Fruit fly (Drosophila melanogaster) whole organism, embryonic: ENCODE measurements around the gene mld.

ENCODE experiments used
- Ada2b ChIP-seq: fragments of 200-800 bp; sonication (Bioruptor generic); IDR thresholded peaks from 2 replicates; pipeline ENCODE4 v1.3.6; 2022; ENCODE audit warnings: missing biosample characterization, missing genetic modification characterization
- Atf-2 ChIP-seq: fragments of 200-800 bp; sonication (Bioruptor generic); optimal IDR thresholded peaks from 2 replicates; lab custom pipeline; 2016; ENCODE audit warnings: missing biosample characterization, missing genetic modification characterization
- Blimp-1 ChIP-seq: fragments of 200-800 bp; sonication (Bioruptor generic); optimal IDR thresholded peaks from 3 replicates; lab custom pipeline; 2018; ENCODE audit warnings: missing biosample characterization, missing genetic modification characterization, mild to moderate bottlenecking, moderate library complexity, missing genetic modification reagents
- CG10209 ChIP-seq: fragments of 200-800 bp; sonication (Bioruptor generic); optimal IDR thresholded peaks from 3 replicates; lab custom pipeline; 2017; ENCODE audit warnings: missing biosample characterization, mild to moderate bottlenecking, missing genetic modification characterization, missing genetic modification reagents
- CG10979 ChIP-seq: fragments of 200-800 bp; sonication (Bioruptor generic); optimal IDR thresholded peaks from 2 replicates; lab custom pipeline; 2018; ENCODE audit warnings: missing biosample characterization, mild to moderate bottlenecking, missing genetic modification characterization, moderate library complexity
- CG12155 ChIP-seq: fragments of 200-800 bp; sonication (Bioruptor generic); optimal IDR thresholded peaks from 3 replicates; lab custom pipeline; 2016; ENCODE audit warnings: missing biosample characterization, missing genetic modification characterization
- CG13123 ChIP-seq: fragments of 200-800 bp; sonication (Bioruptor generic); optimal IDR thresholded peaks from 2 replicates; lab custom pipeline; 2016; ENCODE audit warnings: missing biosample characterization, missing genetic modification characterization
- CG17186 ChIP-seq: fragments of 200-800 bp; sonication (Bioruptor generic); optimal IDR thresholded peaks from 3 replicates; lab custom pipeline; 2017; ENCODE audit warnings: missing biosample characterization, missing genetic modification reagents, missing genetic modification characterization
- CG17385 ChIP-seq: fragments of 200-800 bp; sonication (Bioruptor generic); optimal IDR thresholded peaks from 3 replicates; lab custom pipeline; 2018; ENCODE audit warnings: missing biosample characterization, mild to moderate bottlenecking, missing genetic modification characterization
- CG4328 ChIP-seq: fragments of 200-800 bp; sonication (Bioruptor generic); optimal IDR thresholded peaks from 3 replicates; lab custom pipeline; 2017; ENCODE audit warnings: missing biosample characterization, missing genetic modification reagents, missing genetic modification characterization
- CG5245 ChIP-seq: fragments of 200-800 bp; sonication (Bioruptor generic); optimal IDR thresholded peaks from 3 replicates; lab custom pipeline; 2016; ENCODE audit warnings: missing biosample characterization, missing genetic modification characterization
- CG7357 ChIP-seq: fragments of 200-800 bp; sonication (Bioruptor generic); IDR thresholded peaks from 3 replicates; pipeline ENCODE4 v1.3.6; 2022; ENCODE audit warnings: missing biosample characterization, missing genetic modification characterization
- CG7928 ChIP-seq: fragments of 200-800 bp; sonication (Bioruptor generic); optimal IDR thresholded peaks from 2 replicates; lab custom pipeline; 2017; ENCODE audit warnings: missing biosample characterization, mild to moderate bottlenecking, missing genetic modification characterization
- CG8924 ChIP-seq: fragments of 200-800 bp; optimal IDR thresholded peaks from 3 replicates; lab custom pipeline; 2019; ENCODE audit warnings: missing biosample characterization, mild to moderate bottlenecking, missing genetic modification characterization, moderate library complexity
- CG9876 ChIP-seq: fragments of 200-800 bp; sonication (Bioruptor generic); optimal IDR thresholded peaks from 2 replicates; lab custom pipeline; 2016; ENCODE audit warnings: missing biosample characterization, missing genetic modification characterization
- CoRest ChIP-seq: fragments of 200-800 bp; sonication (Bioruptor generic); optimal IDR thresholded peaks from 3 replicates; lab custom pipeline; 2018; ENCODE audit warnings: missing biosample characterization, mild to moderate bottlenecking, missing genetic modification characterization, moderate library complexity
- Drgx ChIP-seq: fragments of 200-800 bp; sonication (Bioruptor generic); IDR thresholded peaks from 2 replicates; pipeline ENCODE4 v1.3.6; 2022; ENCODE audit warnings: missing biosample characterization, missing genetic modification characterization
- E2f2 ChIP-seq: fragments of 200-800 bp; sonication (Bioruptor generic); IDR thresholded peaks from 2 replicates; pipeline ENCODE4 v1.3.6; 2022; ENCODE audit warnings: missing biosample characterization, missing genetic modification characterization
- HmgZ ChIP-seq: fragments of 200-800 bp; sonication (Bioruptor generic); optimal IDR thresholded peaks from 2 replicates; lab custom pipeline; 2018; ENCODE audit warnings: missing biosample characterization, mild to moderate bottlenecking, missing genetic modification characterization
- Hmx ChIP-seq: fragments of 200-800 bp; sonication (Bioruptor generic); optimal IDR thresholded peaks from 2 replicates; lab custom pipeline; 2016; ENCODE audit warnings: missing biosample characterization, missing genetic modification characterization
- Hr3 ChIP-seq: fragments of 200-800 bp; sonication (Bioruptor generic); optimal IDR thresholded peaks from 3 replicates; lab custom pipeline; 2016; ENCODE audit warnings: missing biosample characterization, missing genetic modification characterization
- NC2β ChIP-seq: fragments of 200-800 bp; sonication (Bioruptor generic); optimal IDR thresholded peaks from 2 replicates; lab custom pipeline; 2016; ENCODE audit warnings: missing biosample characterization, missing genetic modification characterization
- Opbp ChIP-seq: fragments of 200-800 bp; sonication (Bioruptor generic); IDR thresholded peaks from 3 replicates; pipeline ENCODE4 v1.3.6; 2022; ENCODE audit warnings: missing biosample characterization, missing genetic modification characterization; ENCODE audit not compliant: partially characterized antibody
- Ravus ChIP-seq: fragments of 200-800 bp; sonication (Bioruptor generic); IDR thresholded peaks from 2 replicates; pipeline ENCODE4 v1.3.6; 2022; ENCODE audit warnings: missing biosample characterization, missing genetic modification characterization
- Sry-β ChIP-seq: fragments of 200-800 bp; sonication (Bioruptor generic); optimal IDR thresholded peaks from 2 replicates; lab custom pipeline; 2018; ENCODE audit warnings: missing biosample characterization, mild to moderate bottlenecking, missing genetic modification characterization, moderate library complexity
- Xrp1 ChIP-seq: fragments of 200-800 bp; sonication (Bioruptor generic); IDR thresholded peaks from 2 replicates; pipeline ENCODE4 v1.3.6; 2022; ENCODE audit warnings: missing biosample characterization, missing genetic modification characterization
- az2 ChIP-seq: fragments of 200-800 bp; sonication (Bioruptor generic); optimal IDR thresholded peaks from 3 replicates; lab custom pipeline; 2016; ENCODE audit warnings: missing biosample characterization, missing genetic modification characterization
- bowl ChIP-seq: fragments of 200-800 bp; sonication (Bioruptor generic); IDR thresholded peaks from 2 replicates; pipeline ENCODE4 v1.3.6; 2022; ENCODE audit warnings: missing biosample characterization, missing genetic modification characterization
- chif ChIP-seq, 2 experiments: fragments of 200-800 bp; sonication (Bioruptor generic); optimal IDR thresholded peaks; 3 replicates each; lab custom pipeline; 2016; ENCODE audit warnings: missing biosample characterization in 2 of 2, missing genetic modification characterization in 2 of 2
- crol ChIP-seq: fragments of 200-800 bp; sonication (Bioruptor generic); IDR thresholded peaks from 2 replicates; pipeline ENCODE4 v1.3.6; 2022; ENCODE audit warnings: missing biosample characterization, missing genetic modification characterization
- cwo ChIP-seq: fragments of 200-800 bp; sonication (Bioruptor generic); optimal IDR thresholded peaks from 3 replicates; lab custom pipeline; 2017; ENCODE audit warnings: missing biosample characterization, missing genetic modification characterization, mild to moderate bottlenecking, moderate library complexity, missing genetic modification reagents
- dpn ChIP-seq, 2 experiments: fragments of 200-800 bp; sonication (Bioruptor generic); optimal IDR thresholded peaks; 3 replicates each; lab custom pipeline; 2016; ENCODE audit warnings: missing biosample characterization in 2 of 2, missing genetic modification characterization in 2 of 2
- en ChIP-seq: fragments of 200-800 bp; sonication (Bioruptor generic); optimal IDR thresholded peaks from 2 replicates; lab custom pipeline; 2016; ENCODE audit warnings: missing biosample characterization, missing genetic modification characterization
- gro ChIP-seq: fragments of 200-800 bp; sonication (Bioruptor generic); optimal IDR thresholded peaks from 2 replicates; lab custom pipeline; 2016; ENCODE audit warnings: missing biosample characterization, missing genetic modification characterization
- hbn ChIP-seq: fragments of 200-800 bp; sonication (Bioruptor generic); IDR thresholded peaks from 2 replicates; pipeline ENCODE4 v1.3.6; 2022; ENCODE audit warnings: missing biosample characterization, missing genetic modification characterization; ENCODE audit not compliant: partially characterized antibody
- her ChIP-seq: fragments of 200-800 bp; sonication (Bioruptor generic); optimal IDR thresholded peaks from 2 replicates; lab custom pipeline; 2016; ENCODE audit warnings: missing biosample characterization, missing genetic modification characterization
- ind ChIP-seq: fragments of 200-800 bp; sonication (Bioruptor generic); optimal IDR thresholded peaks from 3 replicates; lab custom pipeline; 2016; ENCODE audit warnings: missing biosample characterization, missing genetic modification characterization
- mld ChIP-seq: fragments of 200-800 bp; sonication (Bioruptor generic); IDR thresholded peaks from 3 replicates; pipeline ENCODE4 v1.3.6; 2022; ENCODE audit warnings: missing biosample characterization, missing genetic modification characterization; ENCODE audit not compliant: partially characterized antibody
- pfk ChIP-seq: fragments of 200-800 bp; sonication (Bioruptor generic); optimal IDR thresholded peaks from 2 replicates; lab custom pipeline; 2018; ENCODE audit warnings: missing biosample characterization, mild to moderate bottlenecking, missing genetic modification characterization, moderate library complexity
- pum ChIP-seq: fragments of 200-800 bp; sonication (Bioruptor generic); optimal IDR thresholded peaks from 2 replicates; lab custom pipeline; 2016; ENCODE audit warnings: missing biosample characterization, missing genetic modification characterization
- row ChIP-seq: fragments of 200-800 bp; sonication (Bioruptor generic); IDR thresholded peaks from 3 replicates; pipeline ENCODE4 v1.3.6; 2022; ENCODE audit warnings: missing biosample characterization, missing genetic modification characterization
- sd ChIP-seq: fragments of 200-800 bp; sonication (Bioruptor generic); optimal IDR thresholded peaks from 3 replicates; lab custom pipeline; 2018; ENCODE audit warnings: missing biosample characterization, mild to moderate bottlenecking, missing genetic modification characterization, moderate library complexity
- seq ChIP-seq: fragments of 200-800 bp; sonication (Bioruptor generic); IDR thresholded peaks from 2 replicates; pipeline ENCODE4 v1.3.6; 2022; ENCODE audit warnings: missing biosample characterization, missing genetic modification characterization
- sqz ChIP-seq: fragments of 200-800 bp; sonication (Bioruptor generic); optimal IDR thresholded peaks from 3 replicates; lab custom pipeline; 2018; ENCODE audit warnings: missing biosample characterization, mild to moderate bottlenecking, missing genetic modification characterization
- stc ChIP-seq: fragments of 200-800 bp; sonication (Bioruptor generic); IDR thresholded peaks from 2 replicates; pipeline ENCODE4 v1.3.6; 2022; ENCODE audit warnings: missing biosample characterization, missing genetic modification characterization
- sug ChIP-seq: fragments of 200-800 bp; optimal IDR thresholded peaks from 2 replicates; lab custom pipeline; 2019; ENCODE audit warnings: missing biosample characterization, mild to moderate bottlenecking, missing genetic modification characterization, moderate library complexity
- tio ChIP-seq: fragments of 200-800 bp; sonication (Bioruptor generic); optimal IDR thresholded peaks from 2 replicates; lab custom pipeline; 2017; ENCODE audit warnings: missing biosample characterization, missing genetic modification characterization, inconsistent platforms
- vnd ChIP-seq: fragments of 200-800 bp; sonication (Bioruptor generic); IDR thresholded peaks from 3 replicates; pipeline ENCODE4 v1.3.6; 2022; ENCODE audit warnings: missing biosample characterization, missing genetic modification characterization; ENCODE audit not compliant: partially characterized antibody
- zen2 ChIP-seq: fragments of 200-800 bp; sonication (Bioruptor generic); IDR thresholded peaks from 3 replicates; pipeline ENCODE4 v1.3.6; 2022; ENCODE audit warnings: missing biosample characterization, missing genetic modification characterization; ENCODE audit not compliant: partially characterized antibody

mld gene

dm6 chr3R:24580067-24580962 is 5.1 kb upstream of the mld start (continued):
- TF ChIP-seq CoRest (tag; lab: Kevin White, UChicago) (peak; percentile 53), sd (tag; lab: Kevin White, UChicago) (peak; percentile 84), zen2 (GFP tag; lab: Robert Waterston, UW) (no peak), mld (GFP tag; lab: Robert Waterston, UW) (peak; percentile 75; the same call in 2 of the 3 replicates), gro (GFP tag; lab: Kevin White, UChicago) (no peak), crol (no peak), chif (GFP tag; optimal IDR thresholded peaks at IDR 0.05; lab: Kevin White, UChicago) (no peak), en (no peak), vnd (GFP tag; lab: Robert Waterston, UW) (no peak), hbn (no peak), CG17186 (GFP tag; lab: Kevin White, UChicago) (no peak), Opbp (no peak; the same call in 1 of the 3 replicates), CG5245 (GFP tag; lab: Kevin White, UChicago) (no peak), pum (no peak), sqz (peak; percentile 23), az2 (peak; percentile 41), pfk (GFP tag; lab: Kevin White, UChicago) (no peak), CG10209 (GFP tag; lab: Kevin White, UChicago) (peak; percentile 4), Hmx (GFP tag; lab: Kevin White, UChicago) (peak; percentile 2), ind (GFP tag; lab: Kevin White, UChicago) (no peak), CG7928 (GFP tag; lab: Kevin White, UChicago) (no peak), sug (no peak), Blimp-1 (peak; percentile 55), bowl (GFP tag; lab: Robert Waterston, UW) (no peak), E2f2 (GFP tag; lab: Robert Waterston, UW) (no peak), CG7357 (GFP tag; lab: Robert Waterston, UW) (no peak), stc (GFP tag; lab: Robert Waterston, UW) (no peak), CG9876 (GFP tag; lab: Kevin White, UChicago) (no peak), cwo (GFP tag; lab: Kevin White, UChicago) (no peak), CG13123 (GFP tag; lab: Kevin White, UChicago) (no peak), NC2β (no peak), CG8924 (tag; lab: Kevin White, UChicago) (peak; percentile 33), dpn (GFP tag; optimal IDR thresholded peaks at IDR 0.05; lab: Kevin White, UChicago) (no peak), HmgZ (tag; lab: Kevin White, UChicago) (no peak), CG12155 (GFP tag; lab: Kevin White, UChicago) (no peak), Xrp1 (GFP tag; lab: Robert Waterston, UW) (peak; percentile 44), Hr3 (GFP tag; lab: Kevin White, UChicago) (no peak), row (GFP tag; lab: Robert Waterston, UW) (0 out of 3 replicates have a peak, but pooled peaks have one; percentile 35), Ada2b (GFP tag; lab: Robert Waterston, UW) (0 out of 2 replicates have a peak, but pooled peaks have one; percentile 10), CG17385 (GFP tag; lab: Kevin White, UChicago) (no peak), Sry-β (GFP tag; lab: Kevin White, UChicago) (no peak), tio (GFP tag; lab: Kevin White, UChicago) (peak; percentile 19), her (GFP tag; lab: Kevin White, UChicago) (no peak), CG10979 (tag; lab: Kevin White, UChicago) (peak; percentile 65), Drgx (GFP tag; lab: Robert Waterston, UW) (no peak), Atf-2 (GFP tag; lab: Kevin White, UChicago) (no peak), seq (GFP tag; lab: Robert Waterston, UW) (no peak), Ravus (GFP tag; lab: Robert Waterston, UW) (no peak), CG4328 (GFP tag; lab: Kevin White, UChicago) (no peak)
